Worm (Caenorhabditis elegans): ENCODE measurements around the gene daf-10.
"Not testable (repeated sequence)": the region's sequence is repeated elsewhere in the genome, so short reads cannot be mapped to it uniquely, and the experiment has no call there.

Gene daf-10

ce11 chrIV:9146111-9146510 lies at the start of gene daf-10:
TSS of gene daf-10 (minus strand) at chrIV:9146211.
- TF ChIP-seq tra-4 (tag; optimal IDR thresholded peaks at IDR 0.05) (no peak), hmg-4 (GFP tag; optimal IDR thresholded peaks at IDR 0.05) (no peak), pes-1 (GFP tag; IDR thresholded peaks at IDR 0.05) (no peak), sea-1 (GFP tag; conservative IDR thresholded peaks at IDR 0.05) (no peak), flt-1 (GFP tag; IDR thresholded peaks at IDR 0.05) (no peak), hmbx-1 (tag; optimal IDR thresholded peaks at IDR 0.05) (no peak), aly-1 (tag; optimal IDR thresholded peaks at IDR 0.05) (no peak), ceh-13 (GFP tag; optimal IDR thresholded peaks at IDR 0.05) (no peak), tbx-37 (GFP tag; conservative IDR thresholded peaks at IDR 0.05) (no peak), ama-1 (optimal IDR thresholded peaks at IDR 0.05) (no peak), hnd-1 (tag; optimal IDR thresholded peaks at IDR 0.05) (no peak), tbx-11 (GFP tag; IDR thresholded peaks at IDR 0.05) (no peak), F13C5.2 (tag; optimal IDR thresholded peaks at IDR 0.05) (no peak), scrt-1 (GFP tag; IDR thresholded peaks at IDR 0.05) (no peak), ceh-36 (tag; optimal IDR thresholded peaks at IDR 0.05) (no peak)

- not testable (repeated sequence) for TF ChIP-seq pes-1 (GFP tag; IDR thresholded peaks at IDR 0.05); F13C5.2 (tag; optimal IDR thresholded peaks at IDR 0.05); ceh-36 (tag; optimal IDR thresholded peaks at IDR 0.05)
These were observed 48.5 kb upstream of the daf-10 start, which contains the start of gene C46C2.7 for ce11 chrIV:9194524-9194923. TSS of gene C46C2.7 (plus strand) at chrIV:9194824.

DNA sequence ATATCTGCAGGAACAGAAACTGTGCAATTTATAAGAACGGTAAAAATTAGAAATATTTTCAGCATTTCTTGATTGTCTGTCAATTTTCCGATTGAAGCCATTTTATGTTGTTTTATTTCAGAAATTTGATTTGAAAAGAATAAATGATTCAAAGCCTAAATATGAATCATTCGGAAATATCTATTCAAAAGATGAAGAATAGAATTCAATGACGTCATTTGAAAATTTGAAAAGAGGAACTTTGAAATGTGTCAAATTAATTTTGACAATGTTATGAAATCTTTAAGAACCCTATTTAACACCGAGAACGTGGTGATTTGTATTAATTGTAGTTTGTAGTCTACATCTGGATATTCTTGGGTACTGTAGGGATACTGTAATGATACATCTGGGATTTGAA lies 46.5 kb upstream of the daf-10 start, which contains the start of gene C46C2.5:
TSS of gene C46C2.5 (minus strand) at position 101 of the 400 bp plus-strand sequence.
- TF ChIP-seq ama-1 (optimal IDR thresholded peaks at IDR 0.05) (no peak), ceh-13 (GFP tag; optimal IDR thresholded peaks at IDR 0.05) (no peak), B0310.2 (tag; optimal IDR thresholded peaks at IDR 0.05) (no peak), sea-1 (GFP tag; conservative IDR thresholded peaks at IDR 0.05) (no peak), tra-4 (tag; optimal IDR thresholded peaks at IDR 0.05) (no peak), F13C5.2 (tag; optimal IDR thresholded peaks at IDR 0.05) (no peak), hnd-1 (tag; optimal IDR thresholded peaks at IDR 0.05) (no peak), ceh-36 (tag; optimal IDR thresholded peaks at IDR 0.05) (no peak), pes-1 (GFP tag; IDR thresholded peaks at IDR 0.05) (no peak), tbx-37 (GFP tag; conservative IDR thresholded peaks at IDR 0.05) (no peak), flt-1 (GFP tag; IDR thresholded peaks at IDR 0.05) (no peak), ets-7 (tag; optimal IDR thresholded peaks at IDR 0.05) (no peak), aly-1 (tag; optimal IDR thresholded peaks at IDR 0.05) (no peak), scrt-1 (GFP tag; IDR thresholded peaks at IDR 0.05) (no peak)

DNA sequence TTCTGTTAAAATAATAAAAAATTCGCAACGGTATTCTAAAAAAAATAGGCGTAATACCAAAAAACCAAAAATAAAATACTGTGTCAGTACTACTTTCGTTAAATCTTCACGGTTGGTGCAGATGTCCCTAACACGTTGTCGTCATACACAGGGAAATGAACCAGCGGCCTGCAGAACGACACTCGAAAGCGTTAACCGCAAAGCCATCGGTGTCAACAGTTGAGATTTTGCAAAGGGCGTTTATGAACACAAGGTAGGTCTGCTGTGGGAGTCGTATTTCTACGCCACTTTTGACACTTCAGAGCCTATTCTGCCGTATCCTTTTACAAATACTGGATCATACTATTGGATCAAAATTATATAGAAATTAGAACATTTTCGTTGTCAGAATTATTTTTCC lies 45.2 kb upstream of the daf-10 start:
- TF ChIP-seq sea-1 (GFP tag; conservative IDR thresholded peaks at IDR 0.05) (peak; percentile 95), ceh-13 (GFP tag; optimal IDR thresholded peaks at IDR 0.05) (peak; percentile 90), scrt-1 (GFP tag; IDR thresholded peaks at IDR 0.05) (peak; percentile 96), tbx-37 (GFP tag; conservative IDR thresholded peaks at IDR 0.05) (peak; percentile 97), ceh-36 (tag; optimal IDR thresholded peaks at IDR 0.05) (peak; percentile 96), hmg-4 (GFP tag; optimal IDR thresholded peaks at IDR 0.05) (no peak), tbx-11 (GFP tag; IDR thresholded peaks at IDR 0.05) (peak; percentile 96), tra-4 (tag; optimal IDR thresholded peaks at IDR 0.05) (peak; percentile 89), flt-1 (GFP tag; IDR thresholded peaks at IDR 0.05) (peak; percentile 96), aly-1 (tag; optimal IDR thresholded peaks at IDR 0.05) (peak; percentile 95), B0310.2 (tag; optimal IDR thresholded peaks at IDR 0.05) (peak; percentile 93), hnd-1 (tag; optimal IDR thresholded peaks at IDR 0.05) (peak; percentile 85), ets-7 (tag; optimal IDR thresholded peaks at IDR 0.05) (peak; percentile 87), F13C5.2 (tag; optimal IDR thresholded peaks at IDR 0.05) (peak; percentile 94), pes-1 (GFP tag; IDR thresholded peaks at IDR 0.05) (peak; percentile 96), ama-1 (optimal IDR thresholded peaks at IDR 0.05) (no peak), hmbx-1 (tag; optimal IDR thresholded peaks at IDR 0.05) (peak; percentile 76)

DNA sequence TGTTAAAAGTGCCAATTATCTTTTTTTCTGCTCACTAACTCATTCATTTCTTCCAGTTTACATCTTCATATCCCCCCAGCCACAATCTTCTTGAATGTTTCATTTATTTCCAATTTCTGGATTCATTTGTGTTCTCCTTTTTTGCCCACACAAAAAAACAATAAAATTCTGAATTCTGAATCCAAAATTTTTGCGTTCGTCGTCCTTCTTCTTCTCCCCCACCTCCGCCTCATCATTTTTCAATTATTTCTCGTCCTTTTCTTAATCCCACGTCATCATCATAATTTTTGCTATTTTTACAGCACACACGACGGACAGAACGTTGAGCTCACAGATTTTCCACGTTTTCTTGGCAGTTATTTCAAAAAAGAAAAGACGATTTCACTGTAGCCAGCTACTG lies 38.5 kb upstream of the daf-10 start, which contains the start of gene C07C7.1:
TSS of gene C07C7.1 (plus strand) at position 301 of the 400 bp plus-strand sequence.
- no peak for TF ChIP-seq pes-1 (GFP tag; IDR thresholded peaks at IDR 0.05)
- TF ChIP-seq scrt-1 (GFP tag; IDR thresholded peaks at IDR 0.05): no peak
- no peak for TF ChIP-seq F13C5.2 (tag; optimal IDR thresholded peaks at IDR 0.05)
- no peak for TF ChIP-seq ama-1 (optimal IDR thresholded peaks at IDR 0.05)
- no peak for TF ChIP-seq tbx-37 (GFP tag; conservative IDR thresholded peaks at IDR 0.05)
- TF ChIP-seq tra-4 (tag; optimal IDR thresholded peaks at IDR 0.05): no peak
- TF ChIP-seq tbx-11 (GFP tag; IDR thresholded peaks at IDR 0.05): no peak
- TF ChIP-seq hmg-4 (GFP tag; optimal IDR thresholded peaks at IDR 0.05): no peak
- no peak for TF ChIP-seq flt-1 (GFP tag; IDR thresholded peaks at IDR 0.05)
- TF ChIP-seq ceh-36 (tag; optimal IDR thresholded peaks at IDR 0.05): no peak
- TF ChIP-seq B0310.2 (tag; optimal IDR thresholded peaks at IDR 0.05): no peak
- no peak for TF ChIP-seq aly-1 (tag; optimal IDR thresholded peaks at IDR 0.05)
- TF ChIP-seq ceh-13 (GFP tag; optimal IDR thresholded peaks at IDR 0.05): no peak
- TF ChIP-seq hmbx-1 (tag; optimal IDR thresholded peaks at IDR 0.05): no peak

DNA sequence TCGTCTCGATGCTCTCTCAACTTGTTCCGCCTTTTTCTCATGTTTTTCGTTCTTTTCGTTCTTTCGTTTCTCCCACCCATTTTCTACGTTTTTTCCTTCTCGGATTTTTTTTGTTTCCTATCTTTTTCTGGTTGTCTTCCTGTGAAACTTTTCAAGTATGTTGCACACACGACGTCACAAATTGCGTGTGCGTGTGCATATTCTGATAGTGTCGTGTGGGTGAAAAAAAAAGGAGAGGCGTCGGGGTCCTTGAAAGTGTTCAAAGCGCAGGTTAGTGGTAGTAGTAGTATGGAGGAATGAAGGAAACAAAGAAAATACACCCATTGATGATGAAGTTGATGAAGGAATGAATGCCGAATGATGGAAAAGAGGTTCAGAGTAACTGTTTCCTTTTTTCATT lies 23.8 kb upstream of the daf-10 start:
- TF ChIP-seq ama-1 (optimal IDR thresholded peaks at IDR 0.05) (no peak), aly-1 (tag; optimal IDR thresholded peaks at IDR 0.05) (no peak), ceh-13 (GFP tag; optimal IDR thresholded peaks at IDR 0.05) (no peak), pes-1 (GFP tag; IDR thresholded peaks at IDR 0.05) (no peak), F13C5.2 (tag; optimal IDR thresholded peaks at IDR 0.05) (no peak), tra-4 (tag; optimal IDR thresholded peaks at IDR 0.05) (no peak), flt-1 (GFP tag; IDR thresholded peaks at IDR 0.05) (no peak), scrt-1 (GFP tag; IDR thresholded peaks at IDR 0.05) (no peak), B0310.2 (tag; optimal IDR thresholded peaks at IDR 0.05) (no peak), sea-1 (GFP tag; conservative IDR thresholded peaks at IDR 0.05) (no peak), hmg-4 (GFP tag; optimal IDR thresholded peaks at IDR 0.05) (no peak)

DNA sequence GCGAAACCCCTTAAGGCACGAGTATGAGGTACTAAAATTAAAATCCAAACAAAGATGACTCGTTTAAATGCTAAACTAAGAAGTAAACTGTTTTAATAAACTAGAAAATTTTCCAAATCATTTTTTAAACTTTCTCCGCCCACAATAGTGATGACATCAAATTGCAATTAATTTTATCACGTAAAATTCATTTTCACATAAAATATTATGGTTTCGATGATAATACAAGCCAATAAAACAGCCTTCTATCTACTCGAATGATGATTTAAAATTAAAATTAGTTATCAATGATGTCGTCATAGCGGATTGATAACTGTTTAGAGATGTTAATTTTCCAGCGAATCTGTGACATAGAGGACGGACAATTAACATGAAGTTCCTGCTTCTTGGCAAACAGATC lies 19.7 kb upstream of the daf-10 start, which contains the start of gene C07C7.3:
TSS of gene C07C7.3 (plus strand) at position 371 of the 400 bp plus-strand sequence.
- TF ChIP-seq ets-7 (tag; optimal IDR thresholded peaks at IDR 0.05): no peak

DNA sequence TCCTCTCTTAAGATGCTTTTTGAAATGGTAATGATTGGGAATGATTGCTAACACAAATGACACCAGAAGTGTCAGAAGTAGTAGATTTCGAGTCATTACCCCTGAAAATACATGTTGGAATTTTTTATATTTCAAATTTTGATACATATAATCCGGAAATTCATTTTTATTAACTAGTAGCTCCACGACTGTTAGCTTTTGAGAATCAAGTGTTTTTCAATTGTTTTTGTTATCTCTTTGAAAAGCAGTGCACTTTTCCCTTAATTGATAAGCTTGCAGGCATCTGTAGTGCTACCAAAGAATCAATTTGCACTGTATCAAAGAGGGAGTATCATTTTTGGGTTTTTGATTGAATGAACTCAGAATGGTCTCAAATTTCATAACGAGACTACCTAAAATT lies 19.0 kb upstream of the daf-10 start, which contains the start of gene pcp-2:
TSS of gene pcp-2 (minus strand) at position 101 of the 400 bp plus-strand sequence.
- no peak for TF ChIP-seq tbx-11 (GFP tag; IDR thresholded peaks at IDR 0.05)
- TF ChIP-seq B0310.2 (tag; optimal IDR thresholded peaks at IDR 0.05): no peak
- TF ChIP-seq ceh-36 (tag; optimal IDR thresholded peaks at IDR 0.05): no peak
